Fruit fly (Drosophila melanogaster): ENCODE measurements around the gene CG42724.

- TF ChIP-seq Eip93F (GFP tag; optimal IDR thresholded peaks at IDR 0.05): no peak
- TF ChIP-seq Sox14 (GFP tag; optimal IDR thresholded peaks at IDR 0.05): no peak
- TF ChIP-seq CG34406 (GFP tag; optimal IDR thresholded peaks at IDR 0.05): no peak
- TF ChIP-seq Blimp-1 (GFP tag; optimal IDR thresholded peaks at IDR 0.05): no peak
- TF ChIP-seq CG6854 (GFP tag; optimal IDR thresholded peaks at IDR 0.05): no peak
- no peak for TF ChIP-seq CG6792 (GFP tag; optimal IDR thresholded peaks at IDR 0.05)
Measured at dm6 chr3R:6396613-6397012, 28.5 kb upstream of the CG42724 start.
